Worm (Caenorhabditis elegans): ENCODE results near the gene F52G3.8.
"Not testable (repeated sequence)": the region's sequence is repeated elsewhere in the genome, so short reads cannot be mapped to it uniquely, and the experiment has no call there.

F52G3.8 gene

ce11 chrX:16961387-16961786, 8.6 kb upstream of the F52G3.8 start:
- TF ChIP-seq unc-62 (GFP tag; optimal IDR thresholded peaks at IDR 0.05): no peak

ce11 chrX:16960346-16960745, 7.6 kb upstream of the F52G3.8 start:
- no peak for TF ChIP-seq unc-62 (GFP tag; optimal IDR thresholded peaks at IDR 0.05)

- no peak for TF ChIP-seq unc-62 (GFP tag; optimal IDR thresholded peaks at IDR 0.05)
Measured at ce11 chrX:16958015-16958414, 5.3 kb upstream of the F52G3.8 start.

- TF ChIP-seq unc-62 (GFP tag; optimal IDR thresholded peaks at IDR 0.05): no peak
Measured at ce11 chrX:16943934-16944914, 8.5 kb downstream of the F52G3.8 start.

ce11 chrX:16942316-16942715, 10.4 kb downstream of the F52G3.8 start:
- TF ChIP-seq unc-62 (GFP tag; optimal IDR thresholded peaks at IDR 0.05): no peak

- TF ChIP-seq unc-62 (GFP tag; optimal IDR thresholded peaks at IDR 0.05): no peak
Measured at ce11 chrX:16931255-16932023, 21.3 kb downstream of the F52G3.8 start.

ce11 chrX:16930663-16931097, 22.1 kb downstream of the F52G3.8 start:
- no peak for TF ChIP-seq unc-62 (GFP tag; optimal IDR thresholded peaks at IDR 0.05)

- no peak for TF ChIP-seq unc-62 (GFP tag; optimal IDR thresholded peaks at IDR 0.05)
Measured at ce11 chrX:16930333-16930621, 22.5 kb downstream of the F52G3.8 start.

ce11 chrX:16929560-16930332, 23.0 kb downstream of the F52G3.8 start:
- peak; percentile 60 for TF ChIP-seq unc-62 (GFP tag; optimal IDR thresholded peaks at IDR 0.05)

ce11 chrX:16928087-16928486, 24.7 kb downstream of the F52G3.8 start:
- TF ChIP-seq unc-62 (GFP tag; optimal IDR thresholded peaks at IDR 0.05): no peak

- TF ChIP-seq unc-62 (GFP tag; optimal IDR thresholded peaks at IDR 0.05): no peak
Measured at ce11 chrX:16925343-16925742, 27.4 kb downstream of the F52G3.8 start.

- no peak for TF ChIP-seq unc-62 (GFP tag; optimal IDR thresholded peaks at IDR 0.05)
Measured at ce11 chrX:16923636-16924035, 29.1 kb downstream of the F52G3.8 start, which contains the start of gene C30E1.4. Gene C30E1.4 (plus strand): TSS chrX:16923936.

- TF ChIP-seq unc-62 (GFP tag; optimal IDR thresholded peaks at IDR 0.05): no peak
Measured at ce11 chrX:16921533-16921932, 31.2 kb downstream of the F52G3.8 start, which contains the start of gene fbxb-114. Gene fbxb-114 (plus strand): TSS chrX:16921833.

ce11 chrX:16919468-16919867, 33.3 kb downstream of the F52G3.8 start:
- TF ChIP-seq unc-62 (GFP tag; optimal IDR thresholded peaks at IDR 0.05): no peak

- not testable (repeated sequence) for TF ChIP-seq unc-62 (GFP tag; optimal IDR thresholded peaks at IDR 0.05)
Measured at ce11 chrX:16913669-16914068, 39.1 kb downstream of the F52G3.8 start, which contains the start of gene F39F10.5. Gene F39F10.5 (minus strand): TSS chrX:16913769.

- no peak for TF ChIP-seq unc-62 (GFP tag; optimal IDR thresholded peaks at IDR 0.05)
Measured at ce11 chrX:16903619-16904018, 49.1 kb downstream of the F52G3.8 start, which contains the start of gene F39F10.4. Gene F39F10.4 (minus strand): TSS chrX:16903719.
